Fruit fly (Drosophila melanogaster) whole organism, embryonic: ENCODE measurements around the gene CG17364.

Experiments used
- Atf6 ChIP-seq: fragments of 200-800 bp; sonication (Bioruptor generic); IDR thresholded peaks from 2 replicates; pipeline ENCODE4 v1.3.6; 2022; ENCODE audit warnings: missing biosample characterization, missing genetic modification characterization
- CG11398 ChIP-seq: fragments of 200-800 bp; sonication (Bioruptor generic); optimal IDR thresholded peaks from 2 replicates; lab custom pipeline; 2016; ENCODE audit warnings: missing biosample characterization, missing genetic modification characterization
- CG11504 ChIP-seq: fragments of 200-800 bp; sonication (Bioruptor generic); optimal IDR thresholded peaks from 3 replicates; lab custom pipeline; 2019; ENCODE audit warnings: missing biosample characterization, mild to moderate bottlenecking, missing genetic modification characterization, moderate library complexity
- CG16813 ChIP-seq: fragments of 200-800 bp; sonication (Bioruptor generic); IDR thresholded peaks from 3 replicates; pipeline ENCODE4 v1.3.6; 2022; ENCODE audit warnings: missing biosample characterization, missing genetic modification characterization; ENCODE audit not compliant: partially characterized antibody
- CG2678 ChIP-seq: fragments of 200-800 bp; sonication (Bioruptor generic); optimal IDR thresholded peaks from 3 replicates; lab custom pipeline; 2019; ENCODE audit warnings: missing biosample characterization, mild to moderate bottlenecking, missing genetic modification characterization, moderate library complexity
- CG32532 ChIP-seq: fragments of 200-800 bp; sonication (Bioruptor generic); IDR thresholded peaks from 2 replicates; pipeline ENCODE4 v1.3.6; 2022; ENCODE audit warnings: missing biosample characterization, missing genetic modification characterization
- CG4424 ChIP-seq: fragments of 200-800 bp; sonication (Bioruptor generic); optimal IDR thresholded peaks from 3 replicates; lab custom pipeline; 2016; ENCODE audit warnings: missing biosample characterization, missing genetic modification characterization
- CG4820 ChIP-seq: fragments of 200-800 bp; sonication (Bioruptor generic); optimal IDR thresholded peaks from 3 replicates; lab custom pipeline; 2016; ENCODE audit warnings: missing biosample characterization, missing genetic modification characterization
- CG6689 ChIP-seq: fragments of 200-800 bp; sonication (Bioruptor generic); IDR thresholded peaks from 2 replicates; pipeline ENCODE4 v1.3.6; 2022; ENCODE audit warnings: missing biosample characterization, missing genetic modification characterization
- CG6791 ChIP-seq: fragments of 200-800 bp; sonication (Bioruptor generic); IDR thresholded peaks from 3 replicates; pipeline ENCODE4 v1.3.6; 2022; ENCODE audit warnings: missing biosample characterization, missing genetic modification characterization; ENCODE audit not compliant: partially characterized antibody
- CG8089 ChIP-seq: fragments of 200-800 bp; sonication (Bioruptor generic); optimal IDR thresholded peaks from 3 replicates; lab custom pipeline; 2016; ENCODE audit warnings: missing biosample characterization, missing genetic modification characterization
- CG9215 ChIP-seq: fragments of 200-800 bp; sonication (Bioruptor generic); IDR thresholded peaks from 2 replicates; pipeline ENCODE4 v1.3.6; 2022; ENCODE audit warnings: missing biosample characterization, missing genetic modification characterization
- CG9932 ChIP-seq: fragments of 200-800 bp; sonication (Bioruptor generic); IDR thresholded peaks from 2 replicates; pipeline ENCODE4 v1.3.6; 2022; ENCODE audit warnings: missing biosample characterization, missing genetic modification characterization
- D19A ChIP-seq: fragments of 200-800 bp; optimal IDR thresholded peaks from 3 replicates; lab custom pipeline; 2019; ENCODE audit warnings: missing biosample characterization, mild to moderate bottlenecking, missing genetic modification characterization, moderate library complexity
- Doc2 ChIP-seq: fragments of 200-800 bp; sonication (Bioruptor generic); IDR thresholded peaks from 2 replicates; pipeline ENCODE4 v1.3.6; 2022; ENCODE audit warnings: missing biosample characterization, missing genetic modification characterization
- Drgx ChIP-seq: fragments of 200-800 bp; sonication (Bioruptor generic); IDR thresholded peaks from 2 replicates; pipeline ENCODE4 v1.3.6; 2022; ENCODE audit warnings: missing biosample characterization, missing genetic modification characterization
- Ets65A ChIP-seq: fragments of 200-800 bp; sonication (Bioruptor generic); peaks from one replicate; lab custom pipeline; 2016; ENCODE audit warnings: missing biosample characterization, missing genetic modification characterization
- Fer3 ChIP-seq: fragments of 200-800 bp; sonication (Bioruptor generic); optimal IDR thresholded peaks from 2 replicates; lab custom pipeline; 2018; ENCODE audit warnings: missing biosample characterization, mild to moderate bottlenecking, missing genetic modification characterization, moderate library complexity
- Hey ChIP-seq: fragments of 200-800 bp; sonication (Bioruptor generic); optimal IDR thresholded peaks from 3 replicates; lab custom pipeline; 2018; ENCODE audit warnings: missing biosample characterization, mild to moderate bottlenecking, missing genetic modification characterization
- Lpt ChIP-seq: fragments of >200 bp; optimal IDR thresholded peaks from 2 replicates; lab custom pipeline; 2018; ENCODE audit warnings: missing biosample characterization, missing genetic modification characterization
- MTF-1 ChIP-seq: fragments of 200-800 bp; sonication (Bioruptor generic); optimal IDR thresholded peaks from 2 replicates; lab custom pipeline; 2018; ENCODE audit warnings: missing biosample characterization, mild to moderate bottlenecking, missing genetic modification characterization, borderline replicate concordance
- NFAT ChIP-seq: fragments of 200-800 bp; sonication (Bioruptor generic); IDR thresholded peaks from 2 replicates; pipeline ENCODE4 v1.3.6; 2022; ENCODE audit warnings: missing biosample characterization, missing genetic modification characterization
- PHDP ChIP-seq: fragments of 200-800 bp; sonication (Bioruptor generic); optimal IDR thresholded peaks from 3 replicates; lab custom pipeline; 2018; ENCODE audit warnings: missing biosample characterization, mild to moderate bottlenecking, missing genetic modification characterization, moderate library complexity
- Sry-β ChIP-seq: fragments of 200-800 bp; sonication (Bioruptor generic); optimal IDR thresholded peaks from 2 replicates; lab custom pipeline; 2018; ENCODE audit warnings: missing biosample characterization, mild to moderate bottlenecking, missing genetic modification characterization, moderate library complexity
- Stat92E ChIP-seq, 3 experiments: fragments of >200 bp in 2 of 3; fragments of 200-800 bp in 1 of 3; sonication (Bioruptor generic) in 1 of 3; optimal IDR thresholded peaks; 2 replicates each; lab custom pipeline; 2017 to 2019; ENCODE audit warnings: missing biosample characterization in 3 of 3, missing genetic modification characterization in 3 of 3, mild to moderate bottlenecking in 1 of 3, moderate library complexity in 1 of 3
- ac ChIP-seq: fragments of 200-800 bp; sonication (Bioruptor generic); optimal IDR thresholded peaks from 3 replicates; lab custom pipeline; 2017; ENCODE audit warnings: missing biosample characterization, mild to moderate bottlenecking, missing genetic modification characterization
- cg ChIP-seq: fragments of 200-800 bp; sonication (Bioruptor generic); optimal IDR thresholded peaks from 3 replicates; lab custom pipeline; 2019; ENCODE audit warnings: missing biosample characterization, mild to moderate bottlenecking, missing genetic modification characterization, moderate library complexity
- ci ChIP-seq: fragments of 200-800 bp; sonication (Bioruptor generic); IDR thresholded peaks from 3 replicates; pipeline ENCODE4 v1.3.6; 2022; ENCODE audit warnings: missing biosample characterization, missing genetic modification characterization
- fru ChIP-seq: fragments of >200 bp; optimal IDR thresholded peaks from 2 replicates; lab custom pipeline; 2017
- fu2 ChIP-seq: fragments of 200-800 bp; sonication (Bioruptor generic); optimal IDR thresholded peaks from 2 replicates; lab custom pipeline; 2016; ENCODE audit warnings: missing biosample characterization, missing genetic modification characterization
- gcm ChIP-seq: fragments of 200-800 bp; sonication (Bioruptor generic); optimal IDR thresholded peaks from 2 replicates; lab custom pipeline; 2019; ENCODE audit warnings: missing biosample characterization, mild to moderate bottlenecking, missing genetic modification characterization, moderate library complexity
- gem ChIP-seq: fragments of 200-800 bp; sonication (Bioruptor generic); optimal IDR thresholded peaks from 2 replicates; lab custom pipeline; 2019; ENCODE audit warnings: missing biosample characterization, mild to moderate bottlenecking, missing genetic modification characterization, moderate library complexity
- gfzf ChIP-seq: fragments of 200-800 bp; sonication (Bioruptor generic); optimal IDR thresholded peaks from 2 replicates; lab custom pipeline; 2016; ENCODE audit warnings: missing biosample characterization, mild to moderate bottlenecking, missing genetic modification characterization, moderate library complexity
- her ChIP-seq: fragments of 200-800 bp; sonication (Bioruptor generic); optimal IDR thresholded peaks from 2 replicates; lab custom pipeline; 2016; ENCODE audit warnings: missing biosample characterization, missing genetic modification characterization
- ind ChIP-seq: fragments of 200-800 bp; sonication (Bioruptor generic); optimal IDR thresholded peaks from 3 replicates; lab custom pipeline; 2016; ENCODE audit warnings: missing biosample characterization, missing genetic modification characterization
- knrl ChIP-seq: fragments of 200-800 bp; sonication (Bioruptor generic); IDR thresholded peaks from 3 replicates; pipeline ENCODE4 v1.3.6; 2022; ENCODE audit warnings: missing biosample characterization, missing genetic modification characterization; ENCODE audit not compliant: partially characterized antibody
- lola ChIP-seq, 3 experiments: fragments of >200 bp in 2 of 3; fragments of 200-800 bp in 1 of 3; sonication (Bioruptor generic) in 1 of 3; optimal IDR thresholded peaks; 2 replicates each; lab custom pipeline; 2017 to 2019; ENCODE audit warnings: missing biosample characterization in 3 of 3, missing genetic modification characterization in 3 of 3, mild to moderate bottlenecking in 1 of 3, moderate library complexity in 1 of 3
- nau ChIP-seq: fragments of 200-800 bp; sonication (Bioruptor generic); optimal IDR thresholded peaks from 3 replicates; lab custom pipeline; 2017; ENCODE audit warnings: missing biosample characterization, mild to moderate bottlenecking, missing genetic modification characterization, missing genetic modification reagents
- nom ChIP-seq: fragments of 200-800 bp; sonication (Bioruptor generic); optimal IDR thresholded peaks from 2 replicates; lab custom pipeline; 2017; ENCODE audit warnings: missing biosample characterization, missing genetic modification characterization, mild to moderate bottlenecking, moderate library complexity, missing genetic modification reagents
- shn ChIP-seq: fragments of 200-800 bp; sonication (Bioruptor generic); optimal IDR thresholded peaks from 3 replicates; lab custom pipeline; 2016; ENCODE audit warnings: missing biosample characterization, missing genetic modification characterization
- slbo ChIP-seq: fragments of 200-800 bp; sonication (Bioruptor generic); IDR thresholded peaks from 2 replicates; pipeline ENCODE4 v1.3.6; 2022; ENCODE audit warnings: missing biosample characterization, missing genetic modification characterization
- ssp ChIP-seq: fragments of 200-800 bp; sonication (Bioruptor generic); IDR thresholded peaks from 2 replicates; pipeline ENCODE4 v1.3.6; 2022; ENCODE audit warnings: missing biosample characterization, missing genetic modification characterization
- stc ChIP-seq: fragments of 200-800 bp; sonication (Bioruptor generic); IDR thresholded peaks from 2 replicates; pipeline ENCODE4 v1.3.6; 2022; ENCODE audit warnings: missing biosample characterization, missing genetic modification characterization
- tna ChIP-seq: fragments of 200-800 bp; sonication (Bioruptor generic); IDR thresholded peaks from 2 replicates; pipeline ENCODE4 v1.3.6; 2022; ENCODE audit warnings: missing biosample characterization, missing genetic modification characterization; ENCODE audit not compliant: partially characterized antibody
- vfl ChIP-seq: fragments of 200-800 bp; sonication (Bioruptor generic); optimal IDR thresholded peaks from 2 replicates; lab custom pipeline; 2016; ENCODE audit warnings: missing biosample characterization, missing genetic modification characterization
- wor ChIP-seq: fragments of 200-800 bp; sonication (Bioruptor generic); IDR thresholded peaks from 2 replicates; pipeline ENCODE4 v1.3.6; 2022; ENCODE audit warnings: missing biosample characterization, missing genetic modification characterization

The CG17364 gene

dm6 chr3L:13996992-13997391 is 3.8 kb upstream of the CG17364 start, which contains the start of gene CG17361 (continued):
- no peak for TF ChIP-seq PHDP (tag; lab: Kevin White, UChicago)
- no peak for TF ChIP-seq Sry-β
- peak; percentile 16; the same call in 1 of the 2 replicates for TF ChIP-seq CG9932 (GFP tag; lab: Robert Waterston, UW)
- no peak for TF ChIP-seq ac (GFP tag; lab: Kevin White, UChicago)
- TF ChIP-seq slbo (GFP tag; lab: Robert Waterston, UW), result peak; percentile 28; the same call in 1 of the 2 replicates
- TF ChIP-seq Lpt (GFP tag; lab: Kevin White, UChicago), result no peak
- TF ChIP-seq Doc2 (GFP tag; lab: Robert Waterston, UW), result no peak
- no peak for TF ChIP-seq Drgx (GFP tag; lab: Robert Waterston, UW)
- no peak for TF ChIP-seq Hey (tag; lab: Kevin White, UChicago)
- no peak for TF ChIP-seq nau
- no peak for TF ChIP-seq ssp
- no peak for TF ChIP-seq CG6791 (GFP tag; lab: Robert Waterston, UW)
- no peak for TF ChIP-seq vfl (GFP tag; lab: Kevin White, UChicago)

dm6 chr3L:13996437-13996836 is 3.2 kb upstream of the CG17364 start:
- TF ChIP-seq CG4820 (GFP tag; lab: Kevin White, UChicago) (no peak), nom (GFP tag; lab: Kevin White, UChicago) (peak; percentile 29), fu2 (GFP tag; lab: Kevin White, UChicago) (no peak), CG11504 (no peak), CG9215 (GFP tag; lab: Robert Waterston, UW) (no peak)
- TF ChIP-seq, all 482 proteins: peak for 1

DNA sequence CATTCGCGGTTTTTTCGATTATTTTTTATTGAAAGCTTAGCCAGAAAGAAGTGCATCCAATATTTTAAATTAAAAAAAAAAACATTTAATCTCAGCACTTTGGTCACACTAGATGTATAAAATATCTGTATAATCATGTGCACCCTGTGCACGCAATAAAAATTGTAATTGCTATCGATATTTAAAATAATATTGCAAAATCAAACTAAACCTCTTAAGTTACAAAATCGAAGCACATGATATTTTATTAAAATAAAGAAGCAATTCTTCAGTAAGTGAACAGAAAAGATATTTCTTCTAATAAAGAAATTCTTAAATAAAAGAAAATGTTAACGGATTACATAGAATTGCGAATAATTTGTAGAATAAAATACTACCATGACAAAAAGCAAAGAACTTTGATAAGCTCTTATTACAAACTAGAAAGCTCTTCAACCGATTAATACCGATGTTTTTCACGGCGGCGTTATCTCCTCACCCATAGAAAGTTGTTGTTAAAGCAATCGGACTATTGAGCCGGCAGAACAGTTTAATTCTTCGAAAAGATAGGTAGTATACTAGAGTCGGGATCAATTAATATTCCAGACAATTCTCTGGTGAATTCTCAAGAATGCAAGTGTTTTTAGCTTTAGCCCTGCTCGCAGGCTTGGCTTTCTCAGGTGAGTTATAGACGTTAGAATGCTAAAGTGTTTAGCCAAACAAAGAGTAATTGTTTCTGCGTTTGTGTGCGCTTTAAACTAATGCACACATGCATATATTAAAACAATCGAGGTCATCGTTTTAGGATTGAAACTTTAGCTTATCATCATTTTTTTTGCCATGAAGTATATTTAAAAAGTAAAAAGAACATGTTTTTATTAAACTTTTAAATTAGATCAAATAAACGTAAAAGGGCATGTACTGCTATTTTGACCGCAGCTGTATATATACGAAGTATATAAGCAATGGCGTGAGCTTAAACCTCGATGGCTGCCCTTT is 831 bp upstream of the CG17364 start, which contains the start of gene CtsK1:
TSS of gene CtsK1 (plus strand) at position 490 of the 978 bp plus-strand sequence.
- peak; percentile 15 for TF ChIP-seq cg
- TF ChIP-seq gfzf (GFP tag; lab: Kevin White, UChicago), result peak; percentile 53
- peak; percentile 5 for TF ChIP-seq Fer3
- TF ChIP-seq CG11398, result no peak
- TF ChIP-seq knrl (GFP tag; lab: Robert Waterston, UW), result peak; percentile 75
- no peak for TF ChIP-seq Stat92E (GFP tag; optimal IDR thresholded peaks at IDR 0.05; lab: Kevin White, UChicago)
- peak; percentile 47 for TF ChIP-seq gem (tag; lab: Kevin White, UChicago)
- TF ChIP-seq Atf6 (GFP tag; lab: Robert Waterston, UW), result 0 out of 2 replicates have a peak, but pooled peaks have one; percentile 42
- peak; percentile 47 for TF ChIP-seq CG6689 (GFP tag; lab: Robert Waterston, UW)
- TF ChIP-seq ind (GFP tag; lab: Kevin White, UChicago), result peak; percentile 2
- TF ChIP-seq wor, result no peak
- TF ChIP-seq CG2678, result peak; percentile 48
- no peak for TF ChIP-seq CG8089
- TF ChIP-seq CG16813 (GFP tag; lab: Robert Waterston, UW), result peak; percentile 48
- TF ChIP-seq stc (GFP tag; lab: Robert Waterston, UW), result peak; percentile 49; the same call in 1 of the 2 replicates
- no peak for TF ChIP-seq shn (GFP tag; lab: Kevin White, UChicago)
- no peak for TF ChIP-seq tna
- TF ChIP-seq ci (GFP tag; lab: Robert Waterston, UW), result peak; percentile 3; the same call in 1 of the 3 replicates
- no peak for TF ChIP-seq lola (GFP tag; optimal IDR thresholded peaks at IDR 0.05; lab: Kevin White, UChicago)
- TF ChIP-seq gcm, result no peak
- TF ChIP-seq her, result no peak
- TF ChIP-seq fru, result no peak
- TF ChIP-seq CG32532 (GFP tag; lab: Robert Waterston, UW), result peak; percentile 51; the same call in 1 of the 2 replicates
- no peak for TF ChIP-seq MTF-1 (GFP tag; lab: Kevin White, UChicago)
- TF ChIP-seq CG4424 (GFP tag; lab: Kevin White, UChicago), result no peak
- TF ChIP-seq Ets65A (GFP tag; lab: Kevin White, UChicago), result no peak
- no peak for TF ChIP-seq NFAT (GFP tag; lab: Robert Waterston, UW)
- peak; percentile 97 for TF ChIP-seq D19A (tag; lab: Kevin White, UChicago)
